Worm (Caenorhabditis elegans) whole organism, L2 larva: ENCODE data around the gene iff-2.

Experiments used
- C34F6.9 ChIP-seq: fragments of 150-350 bp; optimal IDR thresholded peaks from 2 replicates; lab custom pipeline; 2014; ENCODE audit warnings: missing biosample characterization, missing genetic modification characterization
- F13H6.1 ChIP-seq: sonication (generic microtip); optimal IDR thresholded peaks from 2 replicates; lab custom pipeline; 2016; ENCODE audit warnings: missing genetic modification characterization, missing compliant biosample characterization
- R02D3.7 ChIP-seq: fragments of 150-350 bp; optimal IDR thresholded peaks from 2 replicates; lab custom pipeline; 2014; ENCODE audit warnings: missing biosample characterization, missing genetic modification characterization
- Y55F3AM.14 ChIP-seq: fragments of 200-800 bp; sonication (Bioruptor generic); optimal IDR thresholded peaks from 2 replicates; lab custom pipeline; 2018; ENCODE audit warnings: mild to moderate bottlenecking, missing genetic modification characterization, missing compliant biosample characterization
- ZK546.5 ChIP-seq: sonication (generic microtip); optimal IDR thresholded peaks from 2 replicates; lab custom pipeline; 2017; ENCODE audit warnings: missing biosample characterization, missing genetic modification characterization
- alr-1 ChIP-seq: fragments of 150-350 bp; optimal IDR thresholded peaks from 2 replicates; lab custom pipeline; 2014; ENCODE audit warnings: missing biosample characterization, missing genetic modification characterization
- aly-2 ChIP-seq: fragments of 150-350 bp; optimal IDR thresholded peaks from 2 replicates; lab custom pipeline; 2014; ENCODE audit warnings: missing biosample characterization, missing genetic modification characterization
- ama-1 ChIP-seq: fragments of 150-350 bp; optimal IDR thresholded peaks from 2 replicates; lab custom pipeline; 2018; ENCODE audit warnings: inconsistent platforms
- blmp-1 ChIP-seq: sonication (generic microtip); optimal IDR thresholded peaks from 2 replicates; lab custom pipeline; 2017; ENCODE audit warnings: missing genetic modification characterization, mild to moderate bottlenecking, missing compliant biosample characterization, antibody characterized with exemption, moderate library complexity; ENCODE audit not compliant: insufficient read depth
- ceh-16 ChIP-seq: fragments of 150-350 bp; optimal IDR thresholded peaks from 2 replicates; lab custom pipeline; 2014; ENCODE audit warnings: missing biosample characterization, missing genetic modification characterization
- ceh-82 ChIP-seq: fragments of 150-350 bp; optimal IDR thresholded peaks from 2 replicates; lab custom pipeline; 2014; ENCODE audit warnings: missing biosample characterization, missing genetic modification characterization
- crh-2 ChIP-seq: sonication (generic microtip); optimal IDR thresholded peaks from 2 replicates; lab custom pipeline; 2017; ENCODE audit warnings: missing biosample characterization, missing genetic modification characterization
- dmd-4 ChIP-seq: sonication (generic microtip); optimal IDR thresholded peaks from 2 replicates; lab custom pipeline; 2017; ENCODE audit warnings: missing biosample characterization, missing genetic modification characterization
- egl-27 ChIP-seq: sonication (generic microtip); optimal IDR thresholded peaks from 3 replicates; lab custom pipeline; 2017; ENCODE audit warnings: missing biosample characterization, missing genetic modification reagents, missing genetic modification characterization
- elt-1 ChIP-seq: fragments of 150-350 bp; optimal IDR thresholded peaks from 2 replicates; lab custom pipeline; 2014; ENCODE audit warnings: missing biosample characterization, missing genetic modification characterization
- elt-3 ChIP-seq: sonication (generic microtip); optimal IDR thresholded peaks from 2 replicates; lab custom pipeline; 2017; ENCODE audit warnings: missing biosample characterization, missing genetic modification characterization
- fos-1 ChIP-seq: fragments of 150-350 bp; optimal IDR thresholded peaks from 2 replicates; lab custom pipeline; 2014; ENCODE audit warnings: missing biosample characterization, missing genetic modification characterization
- gmeb-1 ChIP-seq: fragments of 150-350 bp; optimal IDR thresholded peaks from 2 replicates; lab custom pipeline; 2014; ENCODE audit warnings: missing biosample characterization, missing genetic modification characterization
- lin-11 ChIP-seq: fragments of 150-350 bp; sonication (generic microtip); optimal IDR thresholded peaks from 2 replicates; lab custom pipeline; 2014; ENCODE audit warnings: missing biosample characterization, missing genetic modification characterization, inconsistent platforms, mixed read lengths
- lin-13 ChIP-seq: fragments of 150-350 bp; optimal IDR thresholded peaks from 2 replicates; lab custom pipeline; 2014; ENCODE audit warnings: missing biosample characterization, missing genetic modification reagents, missing genetic modification characterization
- lin-39 ChIP-seq: fragments of 150-350 bp; optimal IDR thresholded peaks from 2 replicates; lab custom pipeline; 2014; ENCODE audit warnings: missing biosample characterization, missing genetic modification reagents, missing genetic modification characterization
- lsy-2 ChIP-seq, 2 experiments: fragments of 150-350 bp in 1 of 2; sonication (generic microtip) in 1 of 2; optimal IDR thresholded peaks; 2 replicates each; lab custom pipeline; 2014 to 2017; ENCODE audit warnings: missing biosample characterization in 2 of 2, missing genetic modification characterization in 2 of 2
- mab-5 ChIP-seq: fragments of 150-350 bp; optimal IDR thresholded peaks from 2 replicates; lab custom pipeline; 2014; ENCODE audit warnings: missing biosample characterization, missing genetic modification characterization
- mbf-1 ChIP-seq: sonication (generic microtip); optimal IDR thresholded peaks from 2 replicates; lab custom pipeline; 2017; ENCODE audit warnings: missing biosample characterization, missing genetic modification characterization
- mdl-1 ChIP-seq, 2 experiments: fragments of 150-350 bp in 1 of 2; sonication (generic microtip) in 1 of 2; optimal IDR thresholded peaks; 2 replicates each; lab custom pipeline; 2017; ENCODE audit warnings: missing biosample characterization in 2 of 2, missing genetic modification characterization in 2 of 2
- nhr-10 ChIP-seq: sonication (generic microtip); optimal IDR thresholded peaks from 2 replicates; lab custom pipeline; 2017; ENCODE audit warnings: missing biosample characterization, missing genetic modification characterization
- nhr-11 ChIP-seq: fragments of 150-350 bp; optimal IDR thresholded peaks from 2 replicates; lab custom pipeline; 2014; ENCODE audit warnings: missing biosample characterization, missing genetic modification characterization
- nhr-12 ChIP-seq: fragments of 150-350 bp; optimal IDR thresholded peaks from 2 replicates; lab custom pipeline; 2014; ENCODE audit warnings: missing biosample characterization, missing genetic modification characterization
- nhr-129 ChIP-seq: fragments of 150-350 bp; optimal IDR thresholded peaks from 2 replicates; lab custom pipeline; 2014; ENCODE audit warnings: missing biosample characterization, missing genetic modification characterization
- nhr-21 ChIP-seq: fragments of 150-350 bp; optimal IDR thresholded peaks from 2 replicates; lab custom pipeline; 2014; ENCODE audit warnings: missing biosample characterization, missing genetic modification characterization
- nhr-23 ChIP-seq: fragments of 150-350 bp; optimal IDR thresholded peaks from 2 replicates; lab custom pipeline; 2014; ENCODE audit warnings: missing biosample characterization, missing genetic modification reagents, missing genetic modification characterization
- nhr-237 ChIP-seq: fragments of 150-350 bp; optimal IDR thresholded peaks from 2 replicates; lab custom pipeline; 2014; ENCODE audit warnings: missing biosample characterization, missing genetic modification characterization
- nhr-25 ChIP-seq: fragments of 150-350 bp; sonication (generic microtip); optimal IDR thresholded peaks from 3 replicates; lab custom pipeline; 2014; ENCODE audit warnings: missing biosample characterization, missing genetic modification characterization
- nhr-6 ChIP-seq: fragments of 150-350 bp; optimal IDR thresholded peaks from 2 replicates; lab custom pipeline; 2014; ENCODE audit warnings: missing biosample characterization, missing genetic modification characterization
- nhr-77 ChIP-seq: fragments of 150-350 bp; optimal IDR thresholded peaks from 2 replicates; lab custom pipeline; 2014; ENCODE audit warnings: missing biosample characterization, missing genetic modification characterization
- peb-1 ChIP-seq: fragments of 150-350 bp; optimal IDR thresholded peaks from 2 replicates; lab custom pipeline; 2014; ENCODE audit warnings: missing biosample characterization, missing genetic modification characterization
- sem-4 ChIP-seq: fragments of 150-350 bp; optimal IDR thresholded peaks from 2 replicates; lab custom pipeline; 2014; ENCODE audit warnings: missing biosample characterization, missing genetic modification reagents, missing genetic modification characterization
- skn-1 ChIP-seq: sonication (generic microtip); optimal IDR thresholded peaks from 2 replicates; lab custom pipeline; 2017; ENCODE audit warnings: missing biosample characterization, missing genetic modification characterization
- sma-3 ChIP-seq: sonication (generic microtip); optimal IDR thresholded peaks from 2 replicates; lab custom pipeline; 2016; ENCODE audit warnings: missing genetic modification reagents, missing genetic modification characterization, missing compliant biosample characterization
- sma-9 ChIP-seq, 2 experiments: fragments of 150-350 bp in 1 of 2; sonication (generic microtip) in 1 of 2; optimal IDR thresholded peaks; 2 replicates each; lab custom pipeline; 2014 to 2016; ENCODE audit warnings: missing genetic modification characterization in 2 of 2, mild to moderate bottlenecking in 1 of 2, missing biosample characterization in 1 of 2, missing compliant biosample characterization in 1 of 2, missing genetic modification reagents in 1 of 2, moderate library complexity in 1 of 2
- snpc-4 ChIP-seq: fragments of 150-350 bp; optimal IDR thresholded peaks from 2 replicates; lab custom pipeline; 2014; ENCODE audit warnings: missing biosample characterization, missing genetic modification characterization
- unc-39 ChIP-seq: fragments of 150-350 bp; optimal IDR thresholded peaks from 2 replicates; lab custom pipeline; 2014; ENCODE audit warnings: missing biosample characterization, missing genetic modification characterization
- unc-55 ChIP-seq: fragments of 150-350 bp; sonication (generic microtip); optimal IDR thresholded peaks from 3 replicates; lab custom pipeline; 2014; ENCODE audit warnings: missing biosample characterization, missing genetic modification reagents, missing genetic modification characterization
- unc-62 ChIP-seq: fragments of 150-350 bp; optimal IDR thresholded peaks from 2 replicates; lab custom pipeline; 2014; ENCODE audit warnings: missing biosample characterization, missing genetic modification reagents, missing genetic modification characterization
- zag-1 ChIP-seq: fragments of 150-350 bp; optimal IDR thresholded peaks from 2 replicates; lab custom pipeline; 2014; ENCODE audit warnings: missing biosample characterization, missing genetic modification characterization
- ztf-1 ChIP-seq: fragments of 200-800 bp; sonication (Bioruptor generic); conservative IDR thresholded peaks from 2 replicates; pipeline ENCODE4 v1.3.6; 2022; ENCODE audit warnings: missing genetic modification characterization, missing compliant biosample characterization
- ztf-11 ChIP-seq: sonication (generic microtip); optimal IDR thresholded peaks from 2 replicates; lab custom pipeline; 2017; ENCODE audit warnings: missing biosample characterization, missing genetic modification characterization
- ztf-4 ChIP-seq: fragments of 150-350 bp; optimal IDR thresholded peaks from 2 replicates; lab custom pipeline; 2014; ENCODE audit warnings: missing biosample characterization, missing genetic modification characterization

The iff-2 gene

DNA sequence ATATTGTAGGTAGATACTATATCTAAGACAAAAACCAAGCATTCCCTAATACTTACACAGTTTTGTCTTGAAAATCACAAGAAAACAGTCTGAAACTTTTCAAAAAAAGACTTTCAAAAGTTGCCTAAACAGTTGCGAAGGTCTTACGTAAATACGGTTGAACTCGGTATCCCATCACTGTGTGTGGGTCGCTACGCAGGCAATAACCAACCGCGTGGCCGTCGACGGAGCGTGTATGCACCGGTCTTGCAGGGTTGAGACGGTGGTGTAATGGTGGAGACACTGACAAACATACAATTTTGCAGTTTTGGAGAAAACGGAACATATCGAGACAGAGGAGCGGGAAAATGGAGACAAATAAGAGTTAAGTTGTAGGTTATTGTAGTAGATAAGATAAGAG, at the start of gene iff-2:
TSS of gene iff-2 (minus strand) at position 141 of the 400 bp plus-strand sequence.
- TF ChIP-seq Y55F3AM.14 (GFP tag; lab: Kevin White, UChicago) (peak; percentile 96), nhr-25 (peak; percentile 99), sma-3 (GFP tag; lab: Kevin White, UChicago) (peak; percentile 100), peb-1 (peak; percentile 61), dmd-4 (tag; lab: Kevin White, UChicago) (no peak), lin-13 (GFP tag; lab: Kevin White, UChicago) (peak; percentile 99), alr-1 (tag; lab: Kevin White, UChicago) (no peak), mdl-1 (tag; optimal IDR thresholded peaks at IDR 0.05; lab: Kevin White, UChicago) (peak; percentile 93 to 99), unc-62 (GFP tag; lab: Kevin White, UChicago) (peak; percentile 92), nhr-12 (tag; lab: Kevin White, UChicago) (peak; percentile 65), unc-39 (tag; lab: Kevin White, UChicago) (peak; percentile 88), nhr-237 (tag; lab: Kevin White, UChicago) (peak; percentile 77), nhr-23 (tag; lab: Kevin White, UChicago) (no peak), ZK546.5 (peak; percentile 93), lin-39 (tag; lab: Kevin White, UChicago) (no peak), lsy-2 (tag; optimal IDR thresholded peaks at IDR 0.05; lab: Kevin White, UChicago) (peak; percentile 94 to 98), crh-2 (tag; lab: Kevin White, UChicago) (peak; percentile 100), skn-1 (peak; percentile 94), ceh-82 (tag; lab: Kevin White, UChicago) (peak; percentile 92), sma-9 (GFP tag; optimal IDR thresholded peaks at IDR 0.05; lab: Kevin White, UChicago) (peak; percentile 99), sma-9 (tag; optimal IDR thresholded peaks at IDR 0.05; lab: Kevin White, UChicago) (no peak), ztf-1 (GFP tag; lab: Robert Waterston, UW) (no peak), unc-55 (peak; percentile 100), ceh-16 (tag; lab: Kevin White, UChicago) (peak; percentile 99), aly-2 (no peak), sem-4 (tag; lab: Kevin White, UChicago) (peak; percentile 99), elt-3 (tag; lab: Kevin White, UChicago) (no peak), snpc-4 (tag; lab: Kevin White, UChicago) (peak; percentile 93), C34F6.9 (tag; lab: Kevin White, UChicago) (peak; percentile 100), ztf-4 (peak; percentile 99), F13H6.1 (peak; percentile 99), nhr-77 (peak; percentile 89), ama-1 (lab: Kevin White, UChicago) (peak; percentile 89), fos-1 (peak; percentile 99), elt-1 (tag; lab: Kevin White, UChicago) (no peak), nhr-6 (tag; lab: Kevin White, UChicago) (peak; percentile 99), egl-27 (tag; lab: Kevin White, UChicago) (peak; percentile 98), blmp-1 (tag; lab: Kevin White, UChicago) (peak; percentile 97), ztf-11 (tag; lab: Kevin White, UChicago) (peak; percentile 37), nhr-11 (tag; lab: Kevin White, UChicago) (peak; percentile 22), zag-1 (tag; lab: Kevin White, UChicago) (peak; percentile 99), mbf-1 (tag; lab: Kevin White, UChicago) (no peak), nhr-21 (tag; lab: Kevin White, UChicago) (peak; percentile 99), R02D3.7 (tag; lab: Kevin White, UChicago) (peak; percentile 68), lin-11 (tag; lab: Kevin White, UChicago) (peak; percentile 100), nhr-129 (tag; lab: Kevin White, UChicago) (peak; percentile 99), gmeb-1 (tag; lab: Kevin White, UChicago) (peak; percentile 98), nhr-10 (tag; lab: Kevin White, UChicago) (peak; percentile 92), mab-5 (tag; lab: Kevin White, UChicago) (peak; percentile 97)
